Worm (Caenorhabditis elegans): ENCODE results near the gene acr-3.

- TF ChIP-seq unc-130 (tag; optimal IDR thresholded peaks at IDR 0.05) = no peak
- TF ChIP-seq ztf-4 (tag; optimal IDR thresholded peaks at IDR 0.05) = no peak
Measured at ce11 chrX:6738535-6738934, 29.2 kb downstream of the acr-3 start.

All from whole organism, L1 larva.